Worm (Caenorhabditis elegans) whole organism, late embryonic: ENCODE measurements around the gene Y82E9BR.9.

Source experiments
- ceh-9 ChIP-seq: sonication (generic microtip); optimal IDR thresholded peaks from 2 replicates; lab custom pipeline; 2016; ENCODE audit warnings: mild to moderate bottlenecking, missing genetic modification characterization, inconsistent platforms, missing compliant biosample characterization
- che-1 ChIP-seq: sonication (generic microtip); optimal IDR thresholded peaks from 2 replicates; lab custom pipeline; 2016; ENCODE audit warnings: mild to moderate bottlenecking, missing genetic modification characterization, missing compliant biosample characterization
- elt-2 ChIP-seq: sonication (generic microtip); optimal IDR thresholded peaks from 2 replicates; lab custom pipeline; 2016; ENCODE audit warnings: missing genetic modification reagents, missing genetic modification characterization, missing compliant biosample characterization

DNA sequence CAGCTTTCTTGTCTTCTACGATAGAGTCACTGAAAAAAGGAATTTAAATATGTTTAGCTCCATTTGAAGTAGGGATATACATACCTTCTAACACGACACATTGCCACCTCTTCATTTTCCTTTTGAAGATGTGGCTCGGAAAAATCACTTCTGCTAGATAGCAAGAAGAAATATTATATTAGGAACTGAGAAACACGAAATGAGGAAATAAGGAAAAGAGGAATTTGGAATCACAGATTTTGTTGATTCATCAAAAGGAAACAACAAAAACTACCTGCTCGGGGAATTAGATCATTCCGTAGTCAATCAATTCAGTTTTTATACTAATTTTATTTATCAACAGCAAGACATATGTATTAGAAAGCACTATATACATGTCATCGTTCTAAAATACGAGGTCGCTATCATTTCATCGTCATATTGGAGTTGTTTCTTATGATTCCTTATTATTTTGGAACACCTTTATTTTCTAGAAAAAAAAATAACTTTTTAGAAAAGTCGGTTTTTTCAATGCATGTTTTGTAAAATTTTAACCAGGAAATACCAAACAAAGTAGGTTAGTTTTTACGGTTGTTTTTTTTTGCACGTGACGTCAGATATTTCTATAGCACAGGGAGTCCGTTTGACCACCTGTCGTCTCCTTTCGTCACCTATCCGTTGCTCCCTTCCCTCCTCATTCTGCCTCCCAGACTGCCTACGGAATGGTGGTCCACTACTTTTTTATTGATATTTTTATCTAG lies 21.1 kb upstream of the Y82E9BR.9 start, which contains the start of the genes pals-21 and Y82E9BR.6:
- TF ChIP-seq che-1 (tag; lab: Kevin White, UChicago) (no peak), ceh-9 (tag; lab: Kevin White, UChicago) (no peak), elt-2 (tag; lab: Kevin White, UChicago) (no peak)
